Worm (Caenorhabditis elegans): ENCODE results near the gene nspb-7.

- TF ChIP-seq aptf-2 (GFP tag; conservative IDR thresholded peaks at IDR 0.05), result no peak
- no peak for TF ChIP-seq attf-5 (GFP tag; optimal IDR thresholded peaks at IDR 0.05)
- TF ChIP-seq snpc-4 (GFP tag; optimal IDR thresholded peaks at IDR 0.05), result no peak
- no peak for TF ChIP-seq snpc-4 (tag; optimal IDR thresholded peaks at IDR 0.05)
- TF ChIP-seq Y79H2A.3 (GFP tag; conservative IDR thresholded peaks at IDR 0.05), result no peak
- no peak for TF ChIP-seq dox-1 (GFP tag; IDR thresholded peaks at IDR 0.05)
Measured at ce11 chrII:14619806-14620205, 41.7 kb downstream of the nspb-7 start.

Data from whole organism, young adult.